Worm (Caenorhabditis elegans) whole organism, young adult: Measurements from ENCODE around the gene scl-13.

Experiments
- Y67H2A.10 ChIP-seq: fragments of 200-800 bp; sonication (Bioruptor generic); conservative IDR thresholded peaks from 2 replicates; pipeline ENCODE4 v1.3.6; 2022; ENCODE audit warnings: missing genetic modification reagents, missing genetic modification characterization, missing compliant biosample characterization
- die-1 ChIP-seq: sonication (generic microtip); optimal IDR thresholded peaks from 2 replicates; lab custom pipeline; 2016; ENCODE audit warnings: missing genotype, mild to moderate bottlenecking, missing genetic modification characterization, missing compliant biosample characterization
- hsf-1 ChIP-seq: fragments of 200-800 bp; sonication (Bioruptor generic); IDR thresholded peaks from 2 replicates; pipeline ENCODE4 v1.3.6; 2022; ENCODE audit warnings: missing genetic modification reagents, missing genetic modification characterization, missing compliant biosample characterization
- lir-1 ChIP-seq: fragments of 200-800 bp; sonication (Bioruptor generic); conservative IDR thresholded peaks from 2 replicates; pipeline ENCODE4 v1.3.6; 2022; ENCODE audit warnings: missing genetic modification reagents, missing genetic modification characterization, missing compliant biosample characterization
- nhr-90 ChIP-seq: sonication (generic microtip); optimal IDR thresholded peaks from 2 replicates; lab custom pipeline; 2016; ENCODE audit warnings: missing genotype, mild to moderate bottlenecking, missing genetic modification characterization, missing compliant biosample characterization
- unc-62 ChIP-seq: fragments of 150-350 bp; optimal IDR thresholded peaks from 2 replicates; lab custom pipeline; 2014; ENCODE audit warnings: missing biosample characterization, missing genetic modification reagents, missing genetic modification characterization
- ztf-18 ChIP-seq: sonication (generic microtip); optimal IDR thresholded peaks from 2 replicates; lab custom pipeline; 2016; ENCODE audit warnings: missing genotype, mild to moderate bottlenecking, missing genetic modification characterization, missing compliant biosample characterization

ce11 chrV:3847268-3847667 is 35.8 kb upstream of the scl-13 start, which contains the start of gene nhr-185:
- TF ChIP-seq unc-62 (GFP tag; lab: Kevin White, UChicago) (no peak), hsf-1 (GFP tag; lab: Robert Waterston, UW) (no peak), Y67H2A.10 (GFP tag; lab: Robert Waterston, UW) (no peak), nhr-90 (tag; lab: Kevin White, UChicago) (no peak), ztf-18 (tag; lab: Kevin White, UChicago) (no peak), die-1 (tag; lab: Kevin White, UChicago) (no peak), lir-1 (GFP tag; lab: Robert Waterston, UW) (no peak)
